Worm (Caenorhabditis elegans): ENCODE results near the gene F08D12.12.

ce11 chrII:2805566-2805965 lies 18.7 kb upstream of the F08D12.12 start:
- TF ChIP-seq lsy-2 (tag; optimal IDR thresholded peaks at IDR 0.05) = no peak
- no peak for TF ChIP-seq nhr-2 (tag; optimal IDR thresholded peaks at IDR 0.05)
- no peak for TF ChIP-seq snpc-4 (tag; optimal IDR thresholded peaks at IDR 0.05)
- TF ChIP-seq flh-1 (GFP tag; optimal IDR thresholded peaks at IDR 0.05) = no peak
- no peak for TF ChIP-seq blmp-1 (tag; optimal IDR thresholded peaks at IDR 0.05)
- no peak for TF ChIP-seq cnd-1 (tag; optimal IDR thresholded peaks at IDR 0.05)
- no peak for TF ChIP-seq zip-8 (tag; optimal IDR thresholded peaks at IDR 0.05)
- TF ChIP-seq nhr-76 (tag; optimal IDR thresholded peaks at IDR 0.05) = no peak
- TF ChIP-seq drap-1 (GFP tag; optimal IDR thresholded peaks at IDR 0.05) = no peak
